Worm (Caenorhabditis elegans) whole organism, L4 larva: ENCODE measurements around the gene D1046.4.

Source experiments
- R02D3.7 ChIP-seq: fragments of 150-350 bp; sonication (generic microtip); optimal IDR thresholded peaks from 3 replicates; lab custom pipeline; 2014; ENCODE audit warnings: missing biosample characterization, missing genetic modification characterization
- T26A8.4 ChIP-seq: fragments of 200-800 bp; sonication (Bioruptor generic); IDR thresholded peaks from 2 replicates; pipeline ENCODE4 v1.3.6; 2022; ENCODE audit warnings: missing genetic modification characterization, missing compliant biosample characterization
- attf-4 ChIP-seq: sonication (generic microtip); optimal IDR thresholded peaks from 3 replicates; lab custom pipeline; 2017; ENCODE audit warnings: missing biosample characterization, missing genetic modification characterization
- ceh-20 ChIP-seq: fragments of 200-800 bp; sonication (Bioruptor generic); IDR thresholded peaks from 2 replicates; pipeline ENCODE4 v1.3.6; 2022; ENCODE audit warnings: missing genetic modification reagents, missing genetic modification characterization, missing compliant biosample characterization
- dmd-6 ChIP-seq: fragments of 200-800 bp; sonication (Bioruptor generic); IDR thresholded peaks from 2 replicates; pipeline ENCODE4 v1.3.6; 2022; ENCODE audit warnings: missing genetic modification reagents, missing genetic modification characterization, missing compliant biosample characterization
- egl-27 ChIP-seq: sonication (generic microtip); optimal IDR thresholded peaks from 3 replicates; lab custom pipeline; 2017; ENCODE audit warnings: missing biosample characterization, missing genetic modification reagents, missing genetic modification characterization
- hlh-30 ChIP-seq: sonication (generic microtip); optimal IDR thresholded peaks from 2 replicates; lab custom pipeline; 2017; ENCODE audit warnings: antibody characterized with exemption, mild to moderate bottlenecking, missing genetic modification characterization, missing compliant biosample characterization; ENCODE audit not compliant: insufficient read depth
- lin-13 ChIP-seq: fragments of 150-350 bp; optimal IDR thresholded peaks from 2 replicates; lab custom pipeline; 2014; ENCODE audit warnings: missing biosample characterization, missing genetic modification reagents, missing genetic modification characterization
- mes-2 ChIP-seq: sonication (generic microtip); optimal IDR thresholded peaks from 2 replicates; lab custom pipeline; 2016; ENCODE audit warnings: missing genotype, mild to moderate bottlenecking, missing genetic modification characterization, missing compliant biosample characterization; ENCODE audit not compliant: poor library complexity, severe bottlenecking
- nhr-28 ChIP-seq: fragments of 150-350 bp; optimal IDR thresholded peaks from 2 replicates; lab custom pipeline; 2014; ENCODE audit warnings: missing biosample characterization, missing genetic modification characterization
- spr-3 ChIP-seq: fragments of 200-800 bp; sonication (Bioruptor generic); optimal IDR thresholded peaks from 2 replicates; lab custom pipeline; 2018; ENCODE audit warnings: mild to moderate bottlenecking, missing genetic modification characterization, missing compliant biosample characterization
- zfp-3 ChIP-seq: fragments of 200-800 bp; sonication (Bioruptor generic); conservative IDR thresholded peaks from 2 replicates; pipeline ENCODE4 v1.3.6; 2022; ENCODE audit warnings: missing genetic modification reagents, missing genetic modification characterization, missing compliant biosample characterization
- ztf-11 ChIP-seq: fragments of 150-350 bp; optimal IDR thresholded peaks from 2 replicates; lab custom pipeline; 2014; ENCODE audit warnings: missing biosample characterization, missing genetic modification characterization

DNA sequence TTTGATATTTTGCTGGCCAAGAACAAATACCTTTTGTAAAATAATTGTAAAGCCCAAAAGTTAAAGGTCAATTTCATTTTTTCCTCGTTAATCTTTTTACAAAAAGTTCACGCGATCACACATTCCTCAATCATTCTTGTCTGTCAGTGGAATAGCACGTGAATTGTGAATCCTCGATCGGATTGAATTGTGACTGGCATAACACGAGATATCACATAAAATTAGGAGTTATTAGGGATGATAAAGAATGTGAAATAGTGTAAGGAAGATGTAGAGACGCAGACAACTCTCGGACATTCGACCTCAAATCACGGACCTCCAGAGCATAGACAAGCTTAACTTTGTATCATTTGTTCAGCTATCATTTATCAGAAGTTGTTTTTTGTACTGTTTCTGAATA is 27.5 kb upstream of the D1046.4 start, which contains the start of gene C27B7.6:
- no peak for TF ChIP-seq R02D3.7
- no peak for TF ChIP-seq ztf-11 (tag; lab: Kevin White, UChicago)
- TF ChIP-seq ceh-20, result no peak
- no peak for TF ChIP-seq attf-4 (tag; lab: Kevin White, UChicago)
- TF ChIP-seq T26A8.4 (GFP tag; lab: Robert Waterston, UW), result no peak
- TF ChIP-seq spr-3 (GFP tag; lab: Kevin White, UChicago), result no peak
- no peak for TF ChIP-seq zfp-3 (GFP tag; lab: Robert Waterston, UW)
- no peak for TF ChIP-seq nhr-28 (tag; lab: Kevin White, UChicago)
- no peak for TF ChIP-seq lin-13 (GFP tag; lab: Kevin White, UChicago)
- peak; percentile 56 for TF ChIP-seq hlh-30 (tag; lab: Kevin White, UChicago)
- TF ChIP-seq egl-27, result no peak
- no peak for TF ChIP-seq dmd-6
- no peak for TF ChIP-seq mes-2
